Worm (Caenorhabditis elegans): ENCODE measurements around the gene F46H6.5.
A peak's percentile ranks its signal among the peaks of the same experiment; 100 is the strongest.

F46H6.5 gene

ce11 chrX:4444843-4445242, 47.2 kb downstream of the F46H6.5 start (continued):
- TF ChIP-seq zfp-3 (GFP tag; conservative IDR thresholded peaks at IDR 0.05), result no peak
- TF ChIP-seq aly-2 (tag; optimal IDR thresholded peaks at IDR 0.05), result no peak

- TF ChIP-seq mes-2 (tag; optimal IDR thresholded peaks at IDR 0.05; ENCODE audit: poor library complexity, severe bottlenecking) (peak; percentile 81), daf-16 (GFP tag; optimal IDR thresholded peaks at IDR 0.05) (peak; percentile 1 to 73), daf-16 (tag; optimal IDR thresholded peaks at IDR 0.05) (peak; percentile 73), ama-1 (optimal IDR thresholded peaks at IDR 0.05) (no peak), nhr-111 (GFP tag; optimal IDR thresholded peaks at IDR 0.05) (peak; percentile 69), lsy-2 (tag; optimal IDR thresholded peaks at IDR 0.05) (peak in 1 of 2 experiments; percentile 60), jun-1 (tag; optimal IDR thresholded peaks at IDR 0.05) (no peak), unc-130 (GFP tag; optimal IDR thresholded peaks at IDR 0.05) (peak; percentile 16), mdt-29 (GFP tag; IDR thresholded peaks at IDR 0.05) (peak; percentile 68; the same call in 1 of the 2 replicates), ctbp-1 (GFP tag; IDR thresholded peaks at IDR 0.05) (peak; percentile 88), arid-1 (GFP tag; conservative IDR thresholded peaks at IDR 0.05) (peak; percentile 82), pha-4 (GFP tag; IDR thresholded peaks at IDR 0.05) (peak; percentile 89), pha-4 (tag; optimal IDR thresholded peaks at IDR 0.05) (no peak), lin-29 (GFP tag; IDR thresholded peaks at IDR 0.05) (0 out of 2 replicates have a peak, but pooled peaks have one; percentile 21), gei-8 (GFP tag; optimal IDR thresholded peaks at IDR 0.05) (no peak), hlh-30 (tag; optimal IDR thresholded peaks at IDR 0.05; ENCODE audit: insufficient read depth) (peak; percentile 67), nhr-28 (tag; optimal IDR thresholded peaks at IDR 0.05) (peak; percentile 41), zag-1 (tag; optimal IDR thresholded peaks at IDR 0.05) (no peak), Y48G9A.11 (GFP tag; IDR thresholded peaks at IDR 0.05) (peak; percentile 29), zfp-2 (tag; optimal IDR thresholded peaks at IDR 0.05) (no peak), sdz-12 (GFP tag; optimal IDR thresholded peaks at IDR 0.05) (no peak), madf-9 (GFP tag; conservative IDR thresholded peaks at IDR 0.05) (0 out of 2 replicates have a peak, but pooled peaks have one; percentile 41), zfp-3 (GFP tag; conservative IDR thresholded peaks at IDR 0.05) (0 out of 2 replicates have a peak, but pooled peaks have one; percentile 52), ceh-32 (tag; optimal IDR thresholded peaks at IDR 0.05; ENCODE audit: poor library complexity) (no peak), F26F4.8 (GFP tag; conservative IDR thresholded peaks at IDR 0.05) (peak; percentile 93), dve-1 (tag; optimal IDR thresholded peaks at IDR 0.05; ENCODE audit: insufficient read depth) (peak; percentile 43), egl-27 (tag; optimal IDR thresholded peaks at IDR 0.05) (no peak), rbr-2 (tag; optimal IDR thresholded peaks at IDR 0.05) (peak; percentile 53), lin-13 (GFP tag; optimal IDR thresholded peaks at IDR 0.05) (no peak), ceh-44 (GFP tag; IDR thresholded peaks at IDR 0.05) (peak; percentile 64; the same call in 1 of the 2 replicates), snpc-1.2 (GFP tag; IDR thresholded peaks at IDR 0.05) (peak; percentile 87), unc-62 (GFP tag; optimal IDR thresholded peaks at IDR 0.05 in 1 of 2) (peak in 1 of 2 experiments; percentile 28), unc-62 (tag; optimal IDR thresholded peaks at IDR 0.05) (no peak), skn-1 (tag; optimal IDR thresholded peaks at IDR 0.05) (no peak), tra-1 (GFP tag; IDR thresholded peaks at IDR 0.05) (0 out of 2 replicates have a peak, but pooled peaks have one; percentile 48), madf-5 (GFP tag; IDR thresholded peaks at IDR 0.05) (peak; percentile 67 to 86; a peak in 3 of 4 replicates), dpl-1 (GFP tag; optimal IDR thresholded peaks at IDR 0.05) (peak; percentile 11), F49E8.2 (tag; optimal IDR thresholded peaks at IDR 0.05; ENCODE audit: borderline replicate concordance) (peak; percentile 6), mdl-1 (tag; optimal IDR thresholded peaks at IDR 0.05) (peak in 1 of 2 experiments; percentile 63), ZK546.5 (tag; optimal IDR thresholded peaks at IDR 0.05) (no peak), pqm-1 (tag; optimal IDR thresholded peaks at IDR 0.05) (no peak), ces-1 (GFP tag; optimal IDR thresholded peaks at IDR 0.05) (no peak), php-3 (GFP tag; IDR thresholded peaks at IDR 0.05) (no peak), nhr-237 (tag; optimal IDR thresholded peaks at IDR 0.05) (no peak), vab-7 (GFP tag; IDR thresholded peaks at IDR 0.05) (peak; percentile 74), nhr-77 (tag; optimal IDR thresholded peaks at IDR 0.05) (peak; percentile 36), ceh-62 (tag; optimal IDR thresholded peaks at IDR 0.05) (no peak), mep-1 (tag; optimal IDR thresholded peaks at IDR 0.05) (peak; percentile 74)
These were observed 47.9 kb downstream of the F46H6.5 start for ce11 chrX:4444073-4444472.

Data from whole organism, L4 larva.